Worm (Caenorhabditis elegans): ENCODE data around the gene dnc-1.
A peak's percentile ranks its signal among the peaks of the same experiment; 100 is the strongest.

dnc-1 gene

ce11 chrIV:10933062-10933552, at the start of gene dnc-1, which contains the start of gene lsm-7 (continued):
- TF ChIP-seq mdl-1 (tag; optimal IDR thresholded peaks at IDR 0.05) = peak in 1 of 2 experiments; percentile 34
- no peak for TF ChIP-seq grh-1 (GFP tag; IDR thresholded peaks at IDR 0.05)
- TF ChIP-seq nhr-90 (tag; optimal IDR thresholded peaks at IDR 0.05; ENCODE audit: poor library complexity) = peak; percentile 20
- no peak for TF ChIP-seq tlp-1 (tag; optimal IDR thresholded peaks at IDR 0.05)
- TF ChIP-seq dpl-1 (GFP tag; optimal IDR thresholded peaks at IDR 0.05) = peak; percentile 69 to 79 (median 69)
- no peak for TF ChIP-seq fkh-4 (tag; optimal IDR thresholded peaks at IDR 0.05; ENCODE audit: borderline replicate concordance)
- peak; percentile 90 for TF ChIP-seq C16A3.4 (tag; optimal IDR thresholded peaks at IDR 0.05)

ce11 chrIV:10981761-10982160, 48.8 kb upstream of the dnc-1 start, which contains the start of gene Y43E12A.2:
Gene Y43E12A.2, plus strand, starts transcription at chrIV:10982061.
- TF ChIP-seq nhr-237 (tag; optimal IDR thresholded peaks at IDR 0.05) (no peak), lin-35 (GFP tag; optimal IDR thresholded peaks at IDR 0.05) (no peak), jun-1 (tag; optimal IDR thresholded peaks at IDR 0.05) (no peak), dsc-1 (tag; optimal IDR thresholded peaks at IDR 0.05) (no peak), lsy-2 (tag; optimal IDR thresholded peaks at IDR 0.05) (no peak), lin-39 (tag; optimal IDR thresholded peaks at IDR 0.05) (no peak), nhr-84 (tag; optimal IDR thresholded peaks at IDR 0.05) (no peak), aha-1 (tag; optimal IDR thresholded peaks at IDR 0.05) (no peak), sox-4 (tag; optimal IDR thresholded peaks at IDR 0.05) (no peak), snpc-4 (tag; optimal IDR thresholded peaks at IDR 0.05) (no peak), F16B12.6 (tag; optimal IDR thresholded peaks at IDR 0.05) (no peak), C04F5.9 (tag; optimal IDR thresholded peaks at IDR 0.05) (no peak), nhr-12 (tag; optimal IDR thresholded peaks at IDR 0.05) (no peak)

ce11 chrIV:10980628-10981027, 47.6 kb upstream of the dnc-1 start:
- TF ChIP-seq efl-3 (GFP tag; optimal IDR thresholded peaks at IDR 0.05) = no peak
- peak; percentile 20 for TF ChIP-seq blmp-1 (tag; optimal IDR thresholded peaks at IDR 0.05)
- TF ChIP-seq nhr-19 (GFP tag; conservative IDR thresholded peaks at IDR 0.05) = no peak
- TF ChIP-seq nhr-71 (tag; optimal IDR thresholded peaks at IDR 0.05) = no peak
- TF ChIP-seq fkh-4 (tag; optimal IDR thresholded peaks at IDR 0.05; ENCODE audit: borderline replicate concordance) = no peak
- peak; percentile 73 for TF ChIP-seq nhr-85 (tag)
- TF ChIP-seq nhr-20 (tag; optimal IDR thresholded peaks at IDR 0.05) = peak; percentile 14
- TF ChIP-seq nhr-28 (tag; optimal IDR thresholded peaks at IDR 0.05) = no peak
- TF ChIP-seq ceh-88 (GFP tag; IDR thresholded peaks at IDR 0.05) = no peak
- 0 out of 2 replicates have a peak, but pooled peaks have one; percentile 23 for TF ChIP-seq grh-1 (GFP tag; IDR thresholded peaks at IDR 0.05)
- TF ChIP-seq fkh-8 (tag; optimal IDR thresholded peaks at IDR 0.05) = no peak
- TF ChIP-seq efl-1 (optimal IDR thresholded peaks at IDR 0.05) = no peak
- peak in 1 of 2 experiments; percentile 2 for TF ChIP-seq efl-1 (GFP tag; optimal IDR thresholded peaks at IDR 0.05 in 1 of 2)
- peak; percentile 6 for TF ChIP-seq mep-1 (tag; optimal IDR thresholded peaks at IDR 0.05)
- no peak for TF ChIP-seq mab-9 (GFP tag; IDR thresholded peaks at IDR 0.05)
- no peak for TF ChIP-seq egl-27 (tag; optimal IDR thresholded peaks at IDR 0.05)
- TF ChIP-seq Y116A8C.19 (tag; optimal IDR thresholded peaks at IDR 0.05; ENCODE audit: borderline replicate concordance) = no peak
- TF ChIP-seq C04F5.9 (tag; optimal IDR thresholded peaks at IDR 0.05) = no peak
- TF ChIP-seq rnt-1 (tag; optimal IDR thresholded peaks at IDR 0.05) = no peak
- no peak for TF ChIP-seq lin-13 (GFP tag; optimal IDR thresholded peaks at IDR 0.05)
- TF ChIP-seq C34B4.2 (tag; optimal IDR thresholded peaks at IDR 0.05) = no peak
- TF ChIP-seq lin-14 (GFP tag; optimal IDR thresholded peaks at IDR 0.05) = peak; percentile 62
- peak in 1 of 2 experiments; percentile 49 for TF ChIP-seq lin-35 (GFP tag; optimal IDR thresholded peaks at IDR 0.05)
- TF ChIP-seq alr-1 (tag; optimal IDR thresholded peaks at IDR 0.05; ENCODE audit: borderline replicate concordance) = no peak
- TF ChIP-seq unc-98 (GFP tag; IDR thresholded peaks at IDR 0.05) = no peak
- TF ChIP-seq dsc-1 (tag; optimal IDR thresholded peaks at IDR 0.05) = no peak
- TF ChIP-seq skn-1 (tag; optimal IDR thresholded peaks at IDR 0.05) = no peak

Measured in whole organism, L1 larva.